Worm (Caenorhabditis elegans): ENCODE data around the gene sup-1.

DNA sequence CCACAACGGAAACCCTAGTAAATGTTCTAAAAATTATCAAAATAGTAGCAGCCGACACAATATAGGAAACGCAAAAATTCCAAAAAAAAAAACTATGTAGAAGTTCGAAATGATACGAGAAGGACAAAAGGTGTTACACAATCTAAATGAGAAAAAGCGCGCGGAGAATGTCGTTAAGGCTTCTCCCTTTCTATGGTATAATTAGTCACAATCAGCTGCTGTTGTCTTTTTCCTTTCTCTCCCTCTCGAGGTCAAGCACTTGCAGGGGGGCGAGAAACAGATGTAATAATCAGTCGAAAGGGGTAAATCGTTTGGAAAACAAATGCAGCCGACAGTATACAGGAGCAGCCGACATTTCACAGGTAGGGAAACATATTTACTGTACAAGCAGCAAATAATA lies 5.9 kb downstream of the sup-1 start:
- TF ChIP-seq hlh-15 (tag; optimal IDR thresholded peaks at IDR 0.05) (no peak), ets-4 (tag; optimal IDR thresholded peaks at IDR 0.05) (no peak), pqm-1 (tag; optimal IDR thresholded peaks at IDR 0.05) (no peak), dmd-4 (tag; optimal IDR thresholded peaks at IDR 0.05; ENCODE audit: borderline replicate concordance) (no peak), eyg-1 (tag; optimal IDR thresholded peaks at IDR 0.05) (no peak), ama-1 (optimal IDR thresholded peaks at IDR 0.05) (no peak), hlh-30 (tag; optimal IDR thresholded peaks at IDR 0.05; ENCODE audit: insufficient read depth) (no peak), nhr-11 (tag; optimal IDR thresholded peaks at IDR 0.05) (no peak), unc-42 (tag; optimal IDR thresholded peaks at IDR 0.05) (no peak), elt-2 (tag; optimal IDR thresholded peaks at IDR 0.05) (no peak), nfya-1 (tag; optimal IDR thresholded peaks at IDR 0.05) (no peak)
